Fruit fly (Drosophila melanogaster) whole organism, embryonic: ENCODE data around the gene CG10035.
A peak's percentile ranks its signal among the peaks of the same experiment; 100 is the strongest.

ENCODE experiments used
- Adf1 ChIP-seq: fragments of 200-800 bp; sonication (Bioruptor generic); IDR thresholded peaks from 2 replicates; pipeline ENCODE4 v1.3.6; 2022; ENCODE audit warnings: missing biosample characterization, missing genetic modification characterization
- Bdp1 ChIP-seq: fragments of 200-800 bp; sonication (Bioruptor generic); optimal IDR thresholded peaks from 3 replicates; lab custom pipeline; 2016; ENCODE audit warnings: missing biosample characterization, missing genetic modification characterization
- CG10321 ChIP-seq: fragments of 200-800 bp; sonication (Bioruptor generic); IDR thresholded peaks from 2 replicates; pipeline ENCODE4 v1.3.6; 2022; ENCODE audit warnings: missing biosample characterization, missing genetic modification characterization
- CG10654 ChIP-seq: fragments of 200-800 bp; sonication (Bioruptor generic); optimal IDR thresholded peaks from 2 replicates; lab custom pipeline; 2016; ENCODE audit warnings: missing biosample characterization, missing genetic modification characterization
- CG12942 ChIP-seq: fragments of 200-800 bp; sonication (Bioruptor generic); optimal IDR thresholded peaks from 3 replicates; lab custom pipeline; 2016; ENCODE audit warnings: missing biosample characterization, missing genetic modification characterization
- CG13424 ChIP-seq: fragments of 200-800 bp; sonication (Bioruptor generic); optimal IDR thresholded peaks from 2 replicates; lab custom pipeline; 2019; ENCODE audit warnings: missing biosample characterization, mild to moderate bottlenecking, missing genetic modification characterization, moderate library complexity
- CG14050 ChIP-seq: fragments of 200-800 bp; sonication (Bioruptor generic); IDR thresholded peaks from 3 replicates; pipeline ENCODE4 v1.3.6; 2022; ENCODE audit warnings: missing biosample characterization, missing genetic modification characterization
- CG15073 ChIP-seq: fragments of 200-800 bp; sonication (Bioruptor generic); optimal IDR thresholded peaks from 2 replicates; lab custom pipeline; 2016; ENCODE audit warnings: missing biosample characterization, missing genetic modification characterization
- CG15479 ChIP-seq: fragments of 200-800 bp; sonication (Bioruptor generic); optimal IDR thresholded peaks from 3 replicates; lab custom pipeline; 2019; ENCODE audit warnings: missing biosample characterization, mild to moderate bottlenecking, missing genetic modification characterization, moderate library complexity
- CG15601 ChIP-seq: fragments of 200-800 bp; sonication (Bioruptor generic); optimal IDR thresholded peaks from 3 replicates; lab custom pipeline; 2019; ENCODE audit warnings: missing biosample characterization, mild to moderate bottlenecking, missing genetic modification characterization, moderate library complexity
- CG1603 ChIP-seq: fragments of 200-800 bp; sonication (Bioruptor generic); optimal IDR thresholded peaks from 2 replicates; lab custom pipeline; 2019; ENCODE audit warnings: missing biosample characterization, mild to moderate bottlenecking, missing genetic modification characterization, moderate library complexity
- CG2116 ChIP-seq: fragments of 200-800 bp; sonication (Bioruptor generic); optimal IDR thresholded peaks from 3 replicates; lab custom pipeline; 2018; ENCODE audit warnings: missing biosample characterization, mild to moderate bottlenecking, missing genetic modification characterization
- CG2120 ChIP-seq: fragments of 200-800 bp; sonication (Bioruptor generic); optimal IDR thresholded peaks from 3 replicates; lab custom pipeline; 2016; ENCODE audit warnings: missing biosample characterization, missing genetic modification characterization
- CG2678 ChIP-seq: fragments of 200-800 bp; sonication (Bioruptor generic); optimal IDR thresholded peaks from 3 replicates; lab custom pipeline; 2019; ENCODE audit warnings: missing biosample characterization, mild to moderate bottlenecking, missing genetic modification characterization, moderate library complexity
- CG3065 ChIP-seq: fragments of 200-800 bp; sonication (Bioruptor generic); optimal IDR thresholded peaks from 2 replicates; lab custom pipeline; 2016; ENCODE audit warnings: missing biosample characterization, missing genetic modification characterization
- CG4424 ChIP-seq: fragments of 200-800 bp; sonication (Bioruptor generic); optimal IDR thresholded peaks from 3 replicates; lab custom pipeline; 2016; ENCODE audit warnings: missing biosample characterization, missing genetic modification characterization
- CG4820 ChIP-seq: fragments of 200-800 bp; sonication (Bioruptor generic); optimal IDR thresholded peaks from 3 replicates; lab custom pipeline; 2016; ENCODE audit warnings: missing biosample characterization, missing genetic modification characterization
- CG6854 ChIP-seq: fragments of 200-800 bp; sonication (Bioruptor generic); optimal IDR thresholded peaks from 3 replicates; lab custom pipeline; 2017; ENCODE audit warnings: missing biosample characterization, mild to moderate bottlenecking, missing genetic modification characterization
- CG7786 ChIP-seq: fragments of 200-800 bp; sonication (Bioruptor generic); optimal IDR thresholded peaks from 2 replicates; lab custom pipeline; 2016; ENCODE audit warnings: missing biosample characterization, missing genetic modification characterization
- CG7839 ChIP-seq: fragments of 200-800 bp; sonication (Bioruptor generic); optimal IDR thresholded peaks from 3 replicates; lab custom pipeline; 2018; ENCODE audit warnings: missing biosample characterization, mild to moderate bottlenecking, missing genetic modification characterization, moderate library complexity
- CG8388 ChIP-seq: fragments of 200-800 bp; sonication (Bioruptor generic); optimal IDR thresholded peaks from 2 replicates; lab custom pipeline; 2019; ENCODE audit warnings: missing biosample characterization, mild to moderate bottlenecking, missing genetic modification characterization, moderate library complexity
- D ChIP-seq, 2 experiments: fragments of 200-800 bp in 1 of 2; fragments of >200 bp in 1 of 2; sonication (Bioruptor generic) in 1 of 2; optimal IDR thresholded peaks; 2 replicates in 1 of 2; 3 replicates in 1 of 2; lab custom pipeline; 2017; ENCODE audit warnings: mild to moderate bottlenecking in 1 of 2, missing biosample characterization in 1 of 2, missing genetic modification characterization in 1 of 2, missing genetic modification reagents in 1 of 2
- Deaf1 ChIP-seq: fragments of 200-800 bp; optimal IDR thresholded peaks from 3 replicates; lab custom pipeline; 2019; ENCODE audit warnings: missing biosample characterization, mild to moderate bottlenecking, missing genetic modification characterization, moderate library complexity
- Dip3 ChIP-seq: fragments of 200-800 bp; sonication (Bioruptor generic); optimal IDR thresholded peaks from 3 replicates; lab custom pipeline; 2016; ENCODE audit warnings: missing biosample characterization, missing genetic modification characterization
- Fer1 ChIP-seq: fragments of 200-800 bp; sonication (Bioruptor generic); optimal IDR thresholded peaks from 2 replicates; lab custom pipeline; 2017; ENCODE audit warnings: missing biosample characterization, mild to moderate bottlenecking, missing genetic modification characterization
- Hmr ChIP-seq: fragments of 200-800 bp; sonication (Bioruptor generic); optimal IDR thresholded peaks from 3 replicates; lab custom pipeline; 2017; ENCODE audit warnings: mild to moderate bottlenecking, missing biosample characterization, missing genetic modification reagents, missing genetic modification characterization
- Nf-YC ChIP-seq: fragments of 200-800 bp; optimal IDR thresholded peaks from 3 replicates; lab custom pipeline; 2019; ENCODE audit warnings: missing biosample characterization, mild to moderate bottlenecking, missing genetic modification characterization, moderate library complexity
- Sox100B ChIP-seq: fragments of 200-800 bp; sonication (Bioruptor generic); optimal IDR thresholded peaks from 3 replicates; lab custom pipeline; 2018; ENCODE audit warnings: missing biosample characterization, mild to moderate bottlenecking, missing genetic modification characterization
- ara ChIP-seq: fragments of 200-800 bp; sonication (Bioruptor generic); IDR thresholded peaks from 2 replicates; pipeline ENCODE4 v1.3.6; 2022; ENCODE audit warnings: missing biosample characterization, missing genetic modification characterization
- dmrt11E ChIP-seq: fragments of 200-800 bp; sonication (Bioruptor generic); optimal IDR thresholded peaks from 3 replicates; lab custom pipeline; 2018; ENCODE audit warnings: missing biosample characterization, mild to moderate bottlenecking, missing genetic modification characterization, moderate library complexity
- fru ChIP-seq: fragments of >200 bp; optimal IDR thresholded peaks from 2 replicates; lab custom pipeline; 2017
- gro ChIP-seq: fragments of 200-800 bp; sonication (Bioruptor generic); optimal IDR thresholded peaks from 2 replicates; lab custom pipeline; 2016; ENCODE audit warnings: missing biosample characterization, missing genetic modification characterization
- kni ChIP-seq: fragments of 200-800 bp; sonication (Bioruptor generic); optimal IDR thresholded peaks from 3 replicates; lab custom pipeline; 2017; ENCODE audit warnings: mild to moderate bottlenecking, missing biosample characterization, missing genetic modification reagents, missing genetic modification characterization
- lola ChIP-seq, 3 experiments: fragments of >200 bp in 2 of 3; fragments of 200-800 bp in 1 of 3; sonication (Bioruptor generic) in 1 of 3; optimal IDR thresholded peaks; 2 replicates each; lab custom pipeline; 2017 to 2019; ENCODE audit warnings: missing biosample characterization in 3 of 3, missing genetic modification characterization in 3 of 3, mild to moderate bottlenecking in 1 of 3, moderate library complexity in 1 of 3
- nmo ChIP-seq: fragments of 200-800 bp; sonication (Bioruptor generic); optimal IDR thresholded peaks from 2 replicates; lab custom pipeline; 2018; ENCODE audit warnings: missing biosample characterization, mild to moderate bottlenecking, missing genetic modification characterization, moderate library complexity
- p53 ChIP-seq: fragments of 200-800 bp; sonication (Bioruptor generic); optimal IDR thresholded peaks from 2 replicates; lab custom pipeline; 2016; ENCODE audit warnings: missing biosample characterization, missing genetic modification characterization
- peb ChIP-seq: fragments of 200-800 bp; sonication (Bioruptor generic); IDR thresholded peaks from 2 replicates; pipeline ENCODE4 v1.3.6; 2022; ENCODE audit warnings: missing biosample characterization, missing genetic modification characterization
- prd ChIP-seq, 3 experiments: fragments of >200 bp in 2 of 3; fragments of 200-800 bp in 1 of 3; sonication (Bioruptor generic) in 1 of 3; optimal IDR thresholded peaks in 2 of 3; IDR thresholded peaks in 1 of 3; 2 replicates in 2 of 3; 3 replicates in 1 of 3; pipeline versions ENCODE4 v1.3.6 to Lab custom; 2017 to 2022; ENCODE audit warnings: missing biosample characterization in 1 of 3, missing genetic modification characterization in 1 of 3
- pros ChIP-seq: fragments of 200-800 bp; sonication (Bioruptor generic); optimal IDR thresholded peaks from 3 replicates; lab custom pipeline; 2019; ENCODE audit warnings: missing biosample characterization, mild to moderate bottlenecking, missing genetic modification characterization, moderate library complexity
- rib ChIP-seq: fragments of 200-800 bp; sonication (Bioruptor generic); IDR thresholded peaks from 2 replicates; pipeline ENCODE4 v1.3.6; 2022; ENCODE audit warnings: missing biosample characterization, missing genetic modification characterization
- sens-2 ChIP-seq: fragments of 200-800 bp; sonication (Bioruptor generic); IDR thresholded peaks from 2 replicates; pipeline ENCODE4 v1.3.6; 2022; ENCODE audit warnings: missing biosample characterization, missing genetic modification characterization
- slbo ChIP-seq: fragments of 200-800 bp; sonication (Bioruptor generic); IDR thresholded peaks from 2 replicates; pipeline ENCODE4 v1.3.6; 2022; ENCODE audit warnings: missing biosample characterization, missing genetic modification characterization
- ssp ChIP-seq: fragments of 200-800 bp; sonication (Bioruptor generic); IDR thresholded peaks from 2 replicates; pipeline ENCODE4 v1.3.6; 2022; ENCODE audit warnings: missing biosample characterization, missing genetic modification characterization
- tio ChIP-seq: fragments of 200-800 bp; sonication (Bioruptor generic); optimal IDR thresholded peaks from 2 replicates; lab custom pipeline; 2017; ENCODE audit warnings: missing biosample characterization, missing genetic modification characterization, inconsistent platforms
- tx ChIP-seq: fragments of 200-800 bp; sonication (Bioruptor generic); optimal IDR thresholded peaks from 2 replicates; lab custom pipeline; 2016; ENCODE audit warnings: missing biosample characterization, missing genetic modification characterization
- unc-4 ChIP-seq: fragments of 200-800 bp; sonication (Bioruptor generic); IDR thresholded peaks from 2 replicates; pipeline ENCODE4 v1.3.6; 2022; ENCODE audit warnings: missing biosample characterization, missing genetic modification characterization; ENCODE audit not compliant: partially characterized antibody
- usp ChIP-seq: fragments of >200 bp; optimal IDR thresholded peaks from 2 replicates; lab custom pipeline; 2017; ENCODE audit warnings: missing biosample characterization, missing genetic modification characterization
- z ChIP-seq: fragments of 200-800 bp; sonication (Bioruptor generic); IDR thresholded peaks from 3 replicates; pipeline ENCODE4 v1.3.6; 2022; ENCODE audit warnings: missing biosample characterization, missing genetic modification characterization
- zfh1 ChIP-seq: fragments of 200-800 bp; sonication (Bioruptor generic); IDR thresholded peaks from 3 replicates; pipeline ENCODE4 v1.3.6; 2022; ENCODE audit warnings: missing biosample characterization, missing genetic modification characterization

The CG10035 gene

dm6 chr3R:12369135-12369792 lies 13.2 kb downstream of the CG10035 start, which contains the start of gene GstD1 (continued):
- TF ChIP-seq lola (GFP tag; optimal IDR thresholded peaks at IDR 0.05; lab: Kevin White, UChicago) (no peak), slbo (GFP tag; lab: Robert Waterston, UW) (no peak; the same call in none of the 2 replicates), peb (GFP tag; lab: Robert Waterston, UW) (no peak), CG6854 (GFP tag; lab: Kevin White, UChicago) (no peak), ara (no peak), usp (no peak), CG15601 (tag; lab: Kevin White, UChicago) (no peak), CG15073 (GFP tag; lab: Kevin White, UChicago) (no peak), prd (optimal IDR thresholded peaks at IDR 0.05; lab: Kevin White, UChicago) (no peak), prd (GFP tag; IDR thresholded peaks at IDR 0.05; lab: Robert Waterston, UW) (peak; percentile 35; the same call in 1 of the 3 replicates), fru (lab: Kevin White, UChicago) (no peak), unc-4 (GFP tag; lab: Robert Waterston, UW) (0 out of 2 replicates have a peak, but pooled peaks have one; percentile 18), Hmr (peak; percentile 43), Dip3 (peak; percentile 58), nmo (GFP tag; lab: Kevin White, UChicago) (peak; percentile 54), CG1603 (tag; lab: Kevin White, UChicago) (peak; percentile 6), Bdp1 (GFP tag; lab: Kevin White, UChicago) (no peak), CG2678 (tag; lab: Kevin White, UChicago) (peak; percentile 49), CG3065 (GFP tag; lab: Kevin White, UChicago) (peak; percentile 86), Adf1 (GFP tag; lab: Robert Waterston, UW) (peak; percentile 67; the same call in 1 of the 2 replicates), D (optimal IDR thresholded peaks at IDR 0.05; lab: Kevin White, UChicago) (no peak), D (GFP tag; optimal IDR thresholded peaks at IDR 0.05; lab: Kevin White, UChicago) (no peak), CG14050 (no peak), CG13424 (tag; lab: Kevin White, UChicago) (peak; percentile 25), CG2116 (no peak), Fer1 (peak; percentile 38), CG8388 (GFP tag; lab: Kevin White, UChicago) (no peak), sens-2 (GFP tag; lab: Robert Waterston, UW) (no peak), pros (GFP tag; lab: Kevin White, UChicago) (no peak), rib (GFP tag; lab: Robert Waterston, UW) (peak; percentile 87), p53 (GFP tag; lab: Kevin White, UChicago) (no peak), CG10321 (GFP tag; lab: Robert Waterston, UW) (0 out of 2 replicates have a peak, but pooled peaks have one; percentile 20), dmrt11E (tag; lab: Kevin White, UChicago) (no peak), zfh1 (GFP tag; lab: Robert Waterston, UW) (no peak), CG7839 (tag; lab: Kevin White, UChicago) (peak; percentile 55), Nf-YC (tag; lab: Kevin White, UChicago) (no peak), CG10654 (GFP tag; lab: Kevin White, UChicago) (peak; percentile 19), CG2120 (peak; percentile 75), ssp (GFP tag; lab: Robert Waterston, UW) (no peak; the same call in 1 of the 2 replicates), CG4820 (GFP tag; lab: Kevin White, UChicago) (peak; percentile 3), CG7786 (peak; percentile 26), z (GFP tag; lab: Robert Waterston, UW) (no peak), gro (GFP tag; lab: Kevin White, UChicago) (peak; percentile 8), tio (GFP tag; lab: Kevin White, UChicago) (peak; percentile 0), Sox100B (GFP tag; lab: Kevin White, UChicago) (peak; percentile 18), CG15479 (GFP tag; lab: Kevin White, UChicago) (no peak), tx (no peak), CG12942 (no peak), kni (GFP tag; lab: Kevin White, UChicago) (peak; percentile 39), CG4424 (GFP tag; lab: Kevin White, UChicago) (peak; percentile 8), Deaf1 (peak; percentile 20)
